Fruit fly (Drosophila melanogaster) whole organism, wandering third instar larva: ENCODE results near the gene CG10738.

Experiments
- Abd-B ChIP-seq: fragments of >200 bp; optimal IDR thresholded peaks from 2 replicates; lab custom pipeline; 2017; ENCODE audit warnings: missing biosample characterization, missing genetic modification characterization
- CG32264 ChIP-seq: fragments of 200-800 bp; sonication (Bioruptor generic); optimal IDR thresholded peaks from 2 replicates; lab custom pipeline; 2016; ENCODE audit warnings: missing biosample characterization, missing genetic modification characterization
- CG9705 ChIP-seq: fragments of 200-800 bp; sonication (Bioruptor generic); optimal IDR thresholded peaks from 2 replicates; lab custom pipeline; 2018; ENCODE audit warnings: missing biosample characterization, mild to moderate bottlenecking, missing genetic modification characterization
- CrebA ChIP-seq: fragments of 200-800 bp; sonication (Bioruptor generic); optimal IDR thresholded peaks from 2 replicates; lab custom pipeline; 2016; ENCODE audit warnings: missing biosample characterization, mild to moderate bottlenecking, missing genetic modification characterization, borderline replicate concordance
- Dfd ChIP-seq: fragments of >200 bp; optimal IDR thresholded peaks from 2 replicates; lab custom pipeline; 2017; ENCODE audit warnings: missing biosample characterization, missing genetic modification characterization
- Dif ChIP-seq: fragments of 200-275, 200-300 bp; sonication (Bioruptor generic); optimal IDR thresholded peaks from 2 replicates; lab custom pipeline; 2018; ENCODE audit warnings: missing biosample characterization, missing genetic modification characterization; ENCODE audit not compliant: partially characterized antibody
- GATAd ChIP-seq: sonication (Bioruptor generic); optimal IDR thresholded peaks from 2 replicates; lab custom pipeline; 2016; ENCODE audit warnings: missing biosample characterization, missing genetic modification characterization
- HLH106 ChIP-seq: fragments of 200-800 bp; optimal IDR thresholded peaks from 3 replicates; lab custom pipeline; 2019; ENCODE audit warnings: missing biosample characterization, mild to moderate bottlenecking, missing genetic modification characterization, moderate library complexity
- Hnf4 ChIP-seq: fragments of 200-800 bp; sonication (Bioruptor generic); optimal IDR thresholded peaks from 2 replicates; lab custom pipeline; 2016; ENCODE audit warnings: missing biosample characterization, mild to moderate bottlenecking, missing genetic modification characterization
- Hr78 ChIP-seq: fragments of >200 bp; optimal IDR thresholded peaks from 2 replicates; lab custom pipeline; 2017; ENCODE audit warnings: missing biosample characterization, missing genetic modification characterization
- Hr83 ChIP-seq: fragments of 200-300 bp; sonication (Bioruptor generic); optimal IDR thresholded peaks from 2 replicates; lab custom pipeline; 2016; ENCODE audit warnings: missing biosample characterization, mild to moderate bottlenecking, missing genetic modification characterization, moderate library complexity; ENCODE audit not compliant: poor library complexity, severe bottlenecking
- Jra ChIP-seq: sonication (Bioruptor generic); optimal IDR thresholded peaks from 2 replicates; lab custom pipeline; 2016; ENCODE audit warnings: missing biosample characterization, missing genetic modification characterization
- Mio ChIP-seq: sonication (Bioruptor generic); optimal IDR thresholded peaks from 2 replicates; lab custom pipeline; 2016; ENCODE audit warnings: missing biosample characterization, missing genetic modification characterization
- Myc ChIP-seq: fragments of >200 bp; optimal IDR thresholded peaks from 2 replicates; lab custom pipeline; 2017
- N ChIP-seq: fragments of >200 bp; optimal IDR thresholded peaks from 2 replicates; lab custom pipeline; 2018; ENCODE audit warnings: missing biosample characterization, missing external identifiers, missing genetic modification characterization
- OdsH ChIP-seq: fragments of 200-800 bp; sonication (Bioruptor generic); optimal IDR thresholded peaks from 2 replicates; lab custom pipeline; 2016; ENCODE audit warnings: missing biosample characterization, mild to moderate bottlenecking, missing genetic modification characterization
- Rel ChIP-seq, 2 experiments: fragments of 200-800 bp; sonication (Bioruptor generic) in 1 of 2; optimal IDR thresholded peaks; 2 replicates in 1 of 2; 3 replicates in 1 of 2; lab custom pipeline; 2016 to 2019; ENCODE audit warnings: mild to moderate bottlenecking in 2 of 2, missing biosample characterization in 2 of 2, missing genetic modification characterization in 2 of 2, moderate library complexity in 1 of 2
- Sp1 ChIP-seq: fragments of 200-800 bp; sonication (Bioruptor generic); optimal IDR thresholded peaks from 3 replicates; lab custom pipeline; 2019; ENCODE audit warnings: missing biosample characterization, mild to moderate bottlenecking, missing genetic modification characterization, moderate library complexity
- Vsx2 ChIP-seq: fragments of 200-300, 225-300 bp; sonication (Bioruptor generic); optimal IDR thresholded peaks from 2 replicates; lab custom pipeline; 2018; ENCODE audit warnings: missing biosample characterization, missing genetic modification characterization; ENCODE audit not compliant: partially characterized antibody
- br ChIP-seq: fragments of 200-800 bp; sonication (Bioruptor generic); optimal IDR thresholded peaks from 2 replicates; lab custom pipeline; 2016; ENCODE audit warnings: missing biosample characterization, missing genetic modification characterization
- brk ChIP-seq: fragments of 200-800 bp; sonication (Bioruptor generic); optimal IDR thresholded peaks from 2 replicates; lab custom pipeline; 2016; ENCODE audit warnings: missing biosample characterization, mild to moderate bottlenecking, missing genetic modification characterization
- dl ChIP-seq, 2 experiments: fragments of 175-275, 200-275 bp in 1 of 2; fragments of 200-275 bp in 1 of 2; sonication (Bioruptor generic); optimal IDR thresholded peaks; lab custom pipeline; 2018; ENCODE audit warnings: mild to moderate bottlenecking in 2 of 2, missing biosample characterization in 2 of 2, missing genetic modification characterization in 2 of 2, moderate library complexity in 2 of 2; ENCODE audit not compliant: partially characterized antibody in 2 of 2, insufficient read depth in 1 of 2
- dmrt93B ChIP-seq: fragments of 200-800 bp; sonication (Bioruptor generic); optimal IDR thresholded peaks from 2 replicates; lab custom pipeline; 2018; ENCODE audit warnings: missing biosample characterization, mild to moderate bottlenecking, missing genetic modification characterization
- dsf ChIP-seq: sonication (Bioruptor generic); optimal IDR thresholded peaks from 2 replicates; lab custom pipeline; 2016; ENCODE audit warnings: missing biosample characterization, missing genetic modification characterization, borderline replicate concordance
- ey ChIP-seq: fragments of 200-800 bp; sonication (Bioruptor generic); optimal IDR thresholded peaks from 2 replicates; lab custom pipeline; 2016; ENCODE audit warnings: missing biosample characterization, missing genetic modification characterization
- foxo ChIP-seq, 2 experiments: fragments of 200-800 bp; sonication (Bioruptor generic); optimal IDR thresholded peaks; 2 replicates in 1 of 2; 3 replicates in 1 of 2; lab custom pipeline; 2016 to 2017; ENCODE audit warnings: missing biosample characterization in 2 of 2, missing genetic modification characterization in 2 of 2
- fru ChIP-seq: fragments of 200-800 bp; sonication (Bioruptor generic); optimal IDR thresholded peaks from 3 replicates; lab custom pipeline; 2016; ENCODE audit warnings: missing biosample characterization, mild to moderate bottlenecking, missing genetic modification characterization
- h ChIP-seq: fragments of 200-800 bp; sonication (Bioruptor generic); optimal IDR thresholded peaks from 3 replicates; lab custom pipeline; 2016; ENCODE audit warnings: missing biosample characterization, mild to moderate bottlenecking, missing genetic modification characterization
- jim ChIP-seq: fragments of 175-275, 200-325 bp; sonication (Bioruptor generic); optimal IDR thresholded peaks from 2 replicates; lab custom pipeline; 2016; ENCODE audit warnings: missing biosample characterization, mild to moderate bottlenecking, missing genetic modification characterization
- lola ChIP-seq: fragments of >200 bp; optimal IDR thresholded peaks from 2 replicates; lab custom pipeline; 2017; ENCODE audit warnings: missing biosample characterization, missing genetic modification characterization
- pan ChIP-seq: fragments of >200 bp; optimal IDR thresholded peaks from 2 replicates; lab custom pipeline; 2017
- psq ChIP-seq: fragments of 200-800 bp; sonication (Bioruptor generic); optimal IDR thresholded peaks from 3 replicates; lab custom pipeline; 2017; ENCODE audit warnings: missing biosample characterization, mild to moderate bottlenecking, missing genetic modification characterization, moderate library complexity
- rgr ChIP-seq: fragments of 200-800 bp; sonication (Bioruptor generic); optimal IDR thresholded peaks from 3 replicates; lab custom pipeline; 2016; ENCODE audit warnings: missing biosample characterization, mild to moderate bottlenecking, missing genetic modification characterization
- sage ChIP-seq: fragments of 200-800 bp; sonication (Bioruptor generic); optimal IDR thresholded peaks from 2 replicates; lab custom pipeline; 2016; ENCODE audit warnings: missing biosample characterization, mild to moderate bottlenecking, missing genetic modification characterization
- sv ChIP-seq: fragments of 200-800 bp; sonication (Bioruptor generic); optimal IDR thresholded peaks from 3 replicates; lab custom pipeline; 2016; ENCODE audit warnings: missing biosample characterization, missing genetic modification characterization
- tai ChIP-seq: sonication (Bioruptor generic); optimal IDR thresholded peaks from 2 replicates; lab custom pipeline; 2016; ENCODE audit warnings: missing biosample characterization, missing genetic modification characterization
- usp ChIP-seq: fragments of >200 bp; optimal IDR thresholded peaks from 2 replicates; lab custom pipeline; 2017; ENCODE audit warnings: missing biosample characterization, missing genetic modification characterization
- woc ChIP-seq: sonication (Bioruptor generic); optimal IDR thresholded peaks from 2 replicates; lab custom pipeline; 2016; ENCODE audit warnings: missing biosample characterization, mild to moderate bottlenecking, missing genetic modification characterization

Gene CG10738

dm6 chr3L:13486860-13487404 is 36.4 kb downstream of the CG10738 start:
- TF ChIP-seq woc (GFP tag; lab: Kevin White, UChicago), result no peak
- no peak for TF ChIP-seq Myc
- TF ChIP-seq N (GFP tag; lab: Kevin White, UChicago), result no peak
- TF ChIP-seq GATAd, result no peak
- TF ChIP-seq Hr78 (GFP tag; lab: Kevin White, UChicago), result no peak
- TF ChIP-seq foxo (GFP tag; optimal IDR thresholded peaks at IDR 0.05; lab: Kevin White, UChicago), result no peak
- no peak for TF ChIP-seq pan (lab: Kevin White, UChicago)
- TF ChIP-seq OdsH, result no peak
- TF ChIP-seq Rel (GFP tag; optimal IDR thresholded peaks at IDR 0.05; lab: Kevin White, UChicago), result no peak
- TF ChIP-seq Rel (tag; optimal IDR thresholded peaks at IDR 0.05; lab: Kevin White, UChicago), result no peak
- TF ChIP-seq dl (GFP tag; optimal IDR thresholded peaks at IDR 0.05; lab: Kevin White, UChicago; ENCODE audit: insufficient read depth in 1 of 2, partially characterized antibody in 2 of 2), result no peak
- TF ChIP-seq, all 38 proteins: peak for 0

dm6 chr3L:13488129-13488876 is 37.7 kb downstream of the CG10738 start:
- no peak for TF ChIP-seq usp (GFP tag; lab: Kevin White, UChicago)
- peak; percentile 38 for TF ChIP-seq rgr (GFP tag; lab: Kevin White, UChicago)
- TF ChIP-seq CrebA (GFP tag; lab: Kevin White, UChicago), result no peak
- no peak for TF ChIP-seq Myc
- no peak for TF ChIP-seq pan (lab: Kevin White, UChicago)
- TF ChIP-seq N (GFP tag; lab: Kevin White, UChicago), result no peak
- TF ChIP-seq fru (GFP tag; lab: Kevin White, UChicago), result peak; percentile 35
- TF ChIP-seq jim (GFP tag; lab: Kevin White, UChicago), result no peak
- TF ChIP-seq Hr78 (GFP tag; lab: Kevin White, UChicago), result no peak
- TF ChIP-seq Abd-B (GFP tag; lab: Kevin White, UChicago), result no peak
- TF ChIP-seq ey (GFP tag; lab: Kevin White, UChicago), result peak; percentile 39
- TF ChIP-seq lola (GFP tag; lab: Kevin White, UChicago), result no peak
- TF ChIP-seq OdsH, result peak; percentile 30
- no peak for TF ChIP-seq sv (GFP tag; lab: Kevin White, UChicago)
- no peak for TF ChIP-seq Hr83 (GFP tag; lab: Kevin White, UChicago)
- peak; percentile 3 for TF ChIP-seq psq (GFP tag; lab: Kevin White, UChicago)
- peak in 1 of 2 experiments; percentile 52 for TF ChIP-seq foxo (GFP tag; optimal IDR thresholded peaks at IDR 0.05; lab: Kevin White, UChicago)
- TF ChIP-seq tai (GFP tag; lab: Kevin White, UChicago), result no peak
- TF ChIP-seq dl (GFP tag; optimal IDR thresholded peaks at IDR 0.05; lab: Kevin White, UChicago; ENCODE audit: insufficient read depth in 1 of 2, partially characterized antibody in 2 of 2), result no peak
- TF ChIP-seq Vsx2 (GFP tag; lab: Kevin White, UChicago), result no peak
- TF ChIP-seq Hnf4 (GFP tag; lab: Kevin White, UChicago), result no peak
- no peak for TF ChIP-seq Dfd (GFP tag; lab: Kevin White, UChicago)
- no peak for TF ChIP-seq brk (GFP tag; lab: Kevin White, UChicago)
- no peak for TF ChIP-seq GATAd
- peak; percentile 38 for TF ChIP-seq dmrt93B
- peak; percentile 8 for TF ChIP-seq Dif (GFP tag; lab: Kevin White, UChicago)
- peak; percentile 9 for TF ChIP-seq HLH106
- peak; percentile 48 for TF ChIP-seq br (GFP tag; lab: Kevin White, UChicago)
- peak; percentile 71 for TF ChIP-seq woc (GFP tag; lab: Kevin White, UChicago)
- TF ChIP-seq CG32264 (GFP tag; lab: Kevin White, UChicago), result no peak
- TF ChIP-seq Sp1 (GFP tag; lab: Kevin White, UChicago), result peak; percentile 33
- peak; percentile 34 for TF ChIP-seq Jra (GFP tag; lab: Kevin White, UChicago)
- TF ChIP-seq h (GFP tag; lab: Kevin White, UChicago), result no peak
- no peak for TF ChIP-seq CG9705 (GFP tag; lab: Kevin White, UChicago)
- TF ChIP-seq sage (GFP tag; lab: Kevin White, UChicago), result no peak
- no peak for TF ChIP-seq Rel (GFP tag; optimal IDR thresholded peaks at IDR 0.05; lab: Kevin White, UChicago)
- peak; percentile 37 for TF ChIP-seq Rel (tag; optimal IDR thresholded peaks at IDR 0.05; lab: Kevin White, UChicago)
- TF ChIP-seq Mio (GFP tag; lab: Kevin White, UChicago), result peak; percentile 10
- TF ChIP-seq dsf (GFP tag; lab: Kevin White, UChicago), result no peak
